Fruit fly (Drosophila melanogaster) whole organism: ENCODE results near the gene CG2993.

ENCODE experiments used
- CG8478 ChIP-seq: fragments of >200 bp; optimal IDR thresholded peaks from 2 replicates; lab custom pipeline; 2018; ENCODE audit warnings: inconsistent platforms
- Dll ChIP-seq: fragments of >200 bp; optimal IDR thresholded peaks from 2 replicates; lab custom pipeline; 2017
- EcR ChIP-seq, 2 experiments: fragments of >200 bp; optimal IDR thresholded peaks; 2 replicates each; lab custom pipeline; 2017; ENCODE audit warnings: missing biosample characterization in 2 of 2, missing genetic modification characterization in 2 of 2, missing genetic modification reagents in 2 of 2
- pan ChIP-seq: fragments of >200 bp; optimal IDR thresholded peaks from 2 replicates; lab custom pipeline; 2017
- psq ChIP-seq: fragments of >200 bp; optimal IDR thresholded peaks from 2 replicates; lab custom pipeline; 2017
- usp ChIP-seq: fragments of >200 bp; optimal IDR thresholded peaks from 2 replicates; lab custom pipeline; 2017; ENCODE audit warnings: missing biosample characterization, missing genetic modification characterization, mixed read lengths

Gene CG2993

DNA sequence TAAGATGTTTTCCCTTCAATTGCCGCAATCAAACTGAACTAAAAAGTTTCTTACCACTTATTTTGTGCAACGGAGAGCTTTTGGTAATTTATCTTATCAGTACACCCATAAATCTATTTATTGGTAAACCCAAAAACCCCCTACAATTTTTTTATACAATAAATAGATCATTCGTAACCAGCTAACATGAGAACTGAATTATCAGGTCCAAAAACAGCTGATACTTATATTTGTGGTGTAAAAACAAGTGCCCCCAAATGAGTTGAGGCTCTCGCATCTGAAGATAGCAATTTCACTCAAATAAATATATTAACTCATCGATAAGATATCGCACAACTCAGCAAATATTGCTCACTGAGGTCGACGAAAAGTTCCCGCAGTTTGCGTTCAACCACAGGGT lies 21.9 kb downstream of the CG2993 start, which contains the start of gene CG18748:
TSS of gene CG18748 (minus strand) at position 25 of the 400 bp plus-strand sequence.
- TF ChIP-seq pan (lab: Kevin White, UChicago) (no peak), psq (lab: Kevin White, UChicago) (no peak), CG8478 (no peak), usp (GFP tag; lab: Kevin White, UChicago) (no peak), Dll (lab: Kevin White, UChicago) (no peak), EcR (GFP tag; optimal IDR thresholded peaks at IDR 0.05; lab: Kevin White, UChicago) (no peak)

DNA sequence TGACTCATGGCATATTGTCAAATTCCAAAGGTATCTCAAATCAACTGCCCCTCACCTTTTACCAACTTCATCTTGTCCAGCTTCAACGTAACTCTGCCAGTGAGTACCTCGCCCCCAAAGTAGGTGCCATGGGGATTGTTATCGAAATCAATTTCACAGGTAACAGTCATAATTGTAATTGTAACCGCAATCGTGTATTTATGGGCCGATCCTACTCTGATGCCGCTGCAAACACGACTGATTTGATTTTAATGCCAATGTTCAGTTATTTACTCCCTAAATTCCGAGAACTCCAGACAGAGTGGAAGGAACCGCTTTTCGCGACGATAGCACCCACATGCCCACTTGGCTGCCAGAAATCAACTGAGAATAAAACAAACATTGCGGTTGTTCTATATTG lies 24.0 kb downstream of the CG2993 start, which contains the start of gene CG18745:
TSS of gene CG18745 (minus strand) at position 336 of the 400 bp plus-strand sequence.
- TF ChIP-seq usp (GFP tag; lab: Kevin White, UChicago) (no peak), psq (lab: Kevin White, UChicago) (no peak), CG8478 (no peak), Dll (lab: Kevin White, UChicago) (no peak), EcR (GFP tag; optimal IDR thresholded peaks at IDR 0.05; lab: Kevin White, UChicago) (no peak), pan (lab: Kevin White, UChicago) (no peak)

DNA sequence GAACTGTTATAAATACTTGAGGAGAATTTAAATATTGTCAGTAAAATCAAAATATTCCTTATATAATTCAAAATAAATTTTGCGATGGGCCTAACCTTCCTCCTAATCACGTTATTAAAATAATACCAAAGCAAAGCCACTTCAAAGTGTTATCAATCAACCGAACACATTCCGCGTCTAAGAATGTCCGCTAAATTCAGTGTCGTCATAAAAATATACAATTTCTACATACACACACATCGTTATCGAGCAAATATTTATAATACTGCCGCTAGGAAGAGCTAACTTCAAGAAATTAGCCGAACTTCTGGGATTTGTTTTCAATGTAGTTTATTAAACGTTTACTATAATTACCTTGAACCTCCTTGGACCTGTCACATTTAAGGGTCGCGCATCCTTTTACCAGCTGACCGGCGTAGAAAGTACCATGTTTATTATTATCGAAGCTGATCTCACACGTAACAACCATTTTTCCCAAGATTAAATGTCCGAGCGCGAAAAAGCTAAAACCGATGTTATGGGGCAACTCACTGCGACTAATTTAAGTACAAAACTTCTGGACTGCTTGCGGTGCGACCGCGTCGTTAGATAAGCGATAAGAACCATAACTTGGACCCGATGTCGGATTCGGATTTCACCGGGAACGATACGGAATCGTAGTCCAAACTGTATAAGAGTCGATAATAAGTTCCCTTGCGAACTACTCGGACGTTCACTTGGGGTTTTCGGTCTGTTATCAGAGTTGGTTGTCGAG lies 26.7 kb downstream of the CG2993 start, which contains the start of gene CG18747:
TSS of gene CG18747 (minus strand) at position 514 of the 754 bp plus-strand sequence.
- TF ChIP-seq Dll (lab: Kevin White, UChicago) (no peak), EcR (GFP tag; optimal IDR thresholded peaks at IDR 0.05; lab: Kevin White, UChicago) (no peak), pan (lab: Kevin White, UChicago) (no peak), psq (lab: Kevin White, UChicago) (no peak), CG8478 (no peak), usp (GFP tag; lab: Kevin White, UChicago) (no peak)

DNA sequence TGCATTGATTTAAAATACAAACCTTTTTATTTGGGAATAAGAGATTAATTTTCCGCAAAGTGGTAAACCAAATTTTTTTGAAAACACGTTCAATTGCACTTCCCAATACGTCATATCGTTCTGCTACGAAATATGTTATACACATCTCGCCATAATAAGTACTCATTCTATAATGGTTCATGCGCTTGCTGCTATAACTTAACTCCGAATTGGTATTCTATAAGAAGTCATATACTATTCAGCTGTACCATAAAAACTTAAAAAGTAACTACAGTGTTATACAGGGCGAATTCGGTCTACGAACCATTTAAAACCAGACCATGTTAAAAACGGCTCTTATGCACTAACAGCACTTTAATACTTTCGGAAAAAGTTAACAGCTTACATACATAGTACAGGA lies 30.2 kb downstream of the CG2993 start:
- TF ChIP-seq pan (lab: Kevin White, UChicago), result no peak
- no peak for TF ChIP-seq psq (lab: Kevin White, UChicago)
- TF ChIP-seq CG8478, result no peak
- no peak for TF ChIP-seq usp (GFP tag; lab: Kevin White, UChicago)
- TF ChIP-seq Dll (lab: Kevin White, UChicago), result no peak
- TF ChIP-seq EcR (GFP tag; optimal IDR thresholded peaks at IDR 0.05; lab: Kevin White, UChicago), result no peak

DNA sequence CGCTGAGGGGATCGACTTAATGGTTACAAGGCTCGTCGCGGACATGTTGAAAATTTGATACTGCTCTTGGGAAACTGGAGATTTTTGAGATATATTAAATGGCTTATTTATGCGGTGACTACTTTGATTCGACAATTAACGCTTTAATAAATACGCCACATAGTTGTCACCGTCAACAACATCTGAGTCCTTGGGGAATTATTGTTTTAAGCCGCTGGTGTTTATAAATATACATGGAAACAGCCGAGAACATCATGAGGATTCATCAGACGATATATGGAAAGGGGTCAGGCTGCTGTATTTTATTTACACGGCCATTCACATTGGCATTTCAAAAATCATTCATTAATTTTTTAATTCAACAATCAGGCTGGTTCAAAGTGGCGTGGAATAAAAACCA lies 38.2 kb downstream of the CG2993 start, which contains the start of gene CG11286:
TSS of gene CG11286 (minus strand) at position 101 of the 400 bp plus-strand sequence.
- TF ChIP-seq CG8478 (no peak), psq (lab: Kevin White, UChicago) (no peak), Dll (lab: Kevin White, UChicago) (no peak), pan (lab: Kevin White, UChicago) (no peak), EcR (GFP tag; optimal IDR thresholded peaks at IDR 0.05; lab: Kevin White, UChicago) (no peak), usp (GFP tag; lab: Kevin White, UChicago) (no peak)

DNA sequence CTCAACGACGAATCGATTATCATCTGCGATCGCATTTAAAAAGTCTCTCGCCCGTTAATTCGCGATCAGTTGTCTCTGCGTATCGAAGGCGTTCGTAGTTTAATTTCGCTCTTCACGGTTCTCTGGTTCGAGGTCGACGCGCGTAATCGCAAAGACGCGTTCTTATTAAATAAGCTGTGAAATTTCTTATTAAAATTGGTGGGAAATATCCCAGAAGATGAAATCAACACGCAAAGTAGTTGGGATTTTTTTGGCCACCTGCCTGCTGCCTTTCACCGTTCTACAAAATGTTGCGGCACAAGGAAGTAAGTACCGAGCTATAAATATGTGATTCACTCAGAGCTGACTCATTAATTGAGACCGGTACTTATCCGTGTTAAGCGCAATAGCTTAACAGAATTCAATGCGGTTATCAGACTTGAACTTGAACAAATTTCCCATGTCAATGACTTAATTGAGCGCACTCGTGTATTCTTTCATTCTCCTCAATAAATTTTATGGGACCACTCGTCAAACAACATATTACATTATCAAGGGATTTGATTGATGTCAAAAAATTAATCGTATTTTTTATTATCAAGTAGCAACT lies 48.8 kb downstream of the CG2993 start:
- TF ChIP-seq usp (GFP tag; lab: Kevin White, UChicago) (no peak), pan (lab: Kevin White, UChicago) (no peak), CG8478 (no peak), psq (lab: Kevin White, UChicago) (no peak), Dll (lab: Kevin White, UChicago) (no peak), EcR (GFP tag; optimal IDR thresholded peaks at IDR 0.05; lab: Kevin White, UChicago) (no peak)

DNA sequence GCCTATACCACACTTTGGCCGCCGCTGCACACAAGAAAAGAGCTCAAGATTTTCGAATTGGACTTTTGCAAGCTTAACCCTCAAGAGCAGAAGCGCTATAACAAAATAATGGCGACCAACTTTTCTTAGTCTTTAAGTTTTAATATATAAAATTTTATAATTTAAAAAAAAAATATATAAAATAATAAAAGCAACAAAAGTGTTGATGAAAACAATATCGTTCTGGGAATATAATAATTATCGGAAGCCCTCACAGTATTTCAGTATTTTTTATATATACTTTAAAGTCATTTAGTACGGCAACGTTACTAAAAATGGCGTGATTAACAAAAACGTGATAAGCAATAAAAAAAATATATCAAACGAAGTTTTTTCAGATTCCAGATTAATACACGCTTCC lies 50.3 kb downstream of the CG2993 start, which contains the start of gene Sp7:
TSS of gene Sp7 (plus strand) at position 301 of the 400 bp plus-strand sequence.
- TF ChIP-seq usp (GFP tag; lab: Kevin White, UChicago) (no peak), EcR (GFP tag; optimal IDR thresholded peaks at IDR 0.05; lab: Kevin White, UChicago) (no peak), Dll (lab: Kevin White, UChicago) (no peak), psq (lab: Kevin White, UChicago) (no peak), CG8478 (no peak), pan (lab: Kevin White, UChicago) (no peak)

DNA sequence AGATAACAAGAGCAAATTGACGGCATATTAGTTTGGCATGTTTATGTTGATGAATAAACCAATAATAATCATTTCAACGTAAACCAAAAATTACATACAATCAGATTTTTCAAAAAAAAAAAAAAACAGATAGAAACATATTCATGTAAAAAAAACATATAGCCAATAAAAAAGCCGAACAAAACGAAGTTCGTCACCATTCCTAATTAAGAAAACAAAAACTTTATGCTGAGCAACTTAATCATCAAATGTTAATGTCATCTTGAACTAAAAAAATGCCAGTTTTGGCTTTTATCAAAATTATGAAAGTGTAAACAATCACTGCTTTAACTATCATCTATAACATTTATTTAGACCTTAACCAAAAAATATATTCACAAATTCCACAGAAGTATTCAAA lies 52.0 kb downstream of the CG2993 start, which contains the start of gene CG10919:
TSS of gene CG10919 (plus strand) at position 301 of the 400 bp plus-strand sequence.
- TF ChIP-seq EcR (GFP tag; optimal IDR thresholded peaks at IDR 0.05; lab: Kevin White, UChicago) (no peak), psq (lab: Kevin White, UChicago) (no peak), pan (lab: Kevin White, UChicago) (no peak), usp (GFP tag; lab: Kevin White, UChicago) (no peak), Dll (lab: Kevin White, UChicago) (no peak), CG8478 (no peak)
